Worm (Caenorhabditis elegans) whole organism, young adult: ENCODE data around the gene ZK546.19.
A peak's percentile ranks its signal among the peaks of the same experiment; 100 is the strongest.

Experiments used
- B0019.2 ChIP-seq: fragments of 200-800 bp; sonication (Bioruptor generic); conservative IDR thresholded peaks from 2 replicates; pipeline ENCODE4 v1.3.6; 2022; ENCODE audit warnings: missing genetic modification reagents, missing genetic modification characterization, missing compliant biosample characterization
- B0261.1 ChIP-seq: sonication (generic microtip); optimal IDR thresholded peaks from 2 replicates; lab custom pipeline; 2016; ENCODE audit warnings: mild to moderate bottlenecking, missing genetic modification characterization, moderate library complexity, missing compliant biosample characterization
- C06A6.2 ChIP-seq: fragments of 200-800 bp; sonication (Bioruptor generic); conservative IDR thresholded peaks from 2 replicates; pipeline ENCODE4 v1.3.6; 2022; ENCODE audit warnings: missing genetic modification characterization, missing compliant biosample characterization
- D2030.7 ChIP-seq: fragments of 200-800 bp; sonication (Bioruptor generic); IDR thresholded peaks from 2 replicates; pipeline ENCODE4 v1.3.6; 2022; ENCODE audit warnings: missing genetic modification reagents, missing genetic modification characterization, missing compliant biosample characterization
- F23B12.7 ChIP-seq: sonication (generic microtip); optimal IDR thresholded peaks from 2 replicates; lab custom pipeline; 2017; ENCODE audit warnings: missing genetic modification characterization, mild to moderate bottlenecking, missing compliant biosample characterization, antibody characterized with exemption, moderate library complexity; ENCODE audit not compliant: insufficient read depth
- F57A8.1 ChIP-seq: fragments of 200-800 bp; sonication (Bioruptor generic); optimal IDR thresholded peaks from 2 replicates; lab custom pipeline; 2018; ENCODE audit warnings: mild to moderate bottlenecking, missing genetic modification characterization, moderate library complexity, missing compliant biosample characterization
- F57C9.4 ChIP-seq: sonication (generic microtip); optimal IDR thresholded peaks from 2 replicates; lab custom pipeline; 2017; ENCODE audit warnings: mild to moderate bottlenecking, missing genetic modification characterization, missing compliant biosample characterization
- T26A5.8 ChIP-seq: sonication (generic microtip); optimal IDR thresholded peaks from 2 replicates; lab custom pipeline; 2016; ENCODE audit warnings: missing genetic modification characterization, missing compliant biosample characterization
- Y67H2A.10 ChIP-seq: fragments of 200-800 bp; sonication (Bioruptor generic); conservative IDR thresholded peaks from 2 replicates; pipeline ENCODE4 v1.3.6; 2022; ENCODE audit warnings: missing genetic modification reagents, missing genetic modification characterization, missing compliant biosample characterization
- ama-1 ChIP-seq, 3 experiments: fragments of 150-350 bp in 1 of 3; sonication (generic microtip) in 2 of 3; optimal IDR thresholded peaks; 2 replicates each; lab custom pipeline; 2014 to 2018; ENCODE audit warnings: missing biosample characterization in 2 of 3, missing genetic modification characterization in 2 of 3, missing genetic modification reagents in 2 of 3
- atf-7 ChIP-seq: sonication (generic microtip); optimal IDR thresholded peaks from 2 replicates; lab custom pipeline; 2017; ENCODE audit warnings: mild to moderate bottlenecking, missing genetic modification characterization, missing compliant biosample characterization
- attf-3 ChIP-seq: fragments of 200-800 bp; sonication (Bioruptor generic); conservative IDR thresholded peaks from 2 replicates; pipeline ENCODE4 v1.3.6; 2022; ENCODE audit warnings: missing genetic modification reagents, missing genetic modification characterization, missing compliant biosample characterization
- ccch-3 ChIP-seq: fragments of 200-800 bp; sonication (Bioruptor generic); optimal IDR thresholded peaks from 2 replicates; lab custom pipeline; 2018; ENCODE audit warnings: mild to moderate bottlenecking, missing genetic modification characterization, missing compliant biosample characterization
- cebp-2 ChIP-seq: fragments of 200-800 bp; sonication (Bioruptor generic); IDR thresholded peaks from 2 replicates; pipeline ENCODE4 v1.3.6; 2022; ENCODE audit warnings: missing genetic modification characterization, missing compliant biosample characterization
- ceh-40 ChIP-seq: fragments of 200-800 bp; sonication (Bioruptor generic); IDR thresholded peaks from 2 replicates; pipeline ENCODE4 v1.3.6; 2022; ENCODE audit warnings: missing genetic modification characterization, missing compliant biosample characterization
- ceh-58 ChIP-seq: fragments of 200-800 bp; sonication (Bioruptor generic); IDR thresholded peaks from 2 replicates; pipeline ENCODE4 v1.3.6; 2022; ENCODE audit warnings: missing genetic modification characterization, missing compliant biosample characterization
- ceh-79 ChIP-seq: sonication (generic microtip); optimal IDR thresholded peaks from 2 replicates; lab custom pipeline; 2017; ENCODE audit warnings: mild to moderate bottlenecking, missing genetic modification characterization, missing compliant biosample characterization
- efl-1 ChIP-seq: fragments of 150-350 bp; optimal IDR thresholded peaks from 2 replicates; lab custom pipeline; 2014; ENCODE audit warnings: missing biosample characterization, missing genetic modification reagents, missing genetic modification characterization
- egl-18 ChIP-seq: fragments of 200-800 bp; sonication (Bioruptor generic); IDR thresholded peaks from 2 replicates; pipeline ENCODE4 v1.3.6; 2022; ENCODE audit warnings: missing genetic modification reagents, missing genetic modification characterization, missing compliant biosample characterization
- ekl-4 ChIP-seq: fragments of 200-800 bp; sonication (Bioruptor generic); IDR thresholded peaks from 2 replicates; pipeline ENCODE4 v1.3.6; 2022; ENCODE audit warnings: missing genetic modification reagents, missing genetic modification characterization, missing compliant biosample characterization
- ets-4 ChIP-seq: fragments of 200-800 bp; sonication (Bioruptor generic); optimal IDR thresholded peaks from 2 replicates; lab custom pipeline; 2018; ENCODE audit warnings: mild to moderate bottlenecking, missing genetic modification characterization, missing compliant biosample characterization
- fkh-3 ChIP-seq: sonication (generic microtip); optimal IDR thresholded peaks from 2 replicates; lab custom pipeline; 2016; ENCODE audit warnings: mild to moderate bottlenecking, missing genetic modification characterization, missing compliant biosample characterization
- hlh-12 ChIP-seq: sonication (generic microtip); optimal IDR thresholded peaks from 2 replicates; lab custom pipeline; 2016; ENCODE audit warnings: missing genetic modification characterization, missing compliant biosample characterization
- let-526 ChIP-seq: fragments of 200-800 bp; sonication (Bioruptor generic); IDR thresholded peaks from 2 replicates; pipeline ENCODE4 v1.3.6; 2022; ENCODE audit warnings: missing genetic modification reagents, missing genetic modification characterization, missing compliant biosample characterization
- lin-54 ChIP-seq: fragments of 200-800 bp; sonication (Bioruptor generic); optimal IDR thresholded peaks from 2 replicates; lab custom pipeline; 2018; ENCODE audit warnings: mild to moderate bottlenecking, missing genetic modification characterization, missing compliant biosample characterization
- lir-1 ChIP-seq: fragments of 200-800 bp; sonication (Bioruptor generic); conservative IDR thresholded peaks from 2 replicates; pipeline ENCODE4 v1.3.6; 2022; ENCODE audit warnings: missing genetic modification reagents, missing genetic modification characterization, missing compliant biosample characterization
- madf-10 ChIP-seq: sonication (generic microtip); optimal IDR thresholded peaks from 2 replicates; lab custom pipeline; 2016; ENCODE audit warnings: mild to moderate bottlenecking, missing genetic modification characterization, missing compliant biosample characterization
- mcd-1 ChIP-seq: fragments of 200-800 bp; sonication (Bioruptor generic); IDR thresholded peaks from 2 replicates; pipeline ENCODE4 v1.3.6; 2022; ENCODE audit warnings: missing genetic modification reagents, missing genetic modification characterization, missing compliant biosample characterization
- mel-28 ChIP-seq: sonication (generic microtip); optimal IDR thresholded peaks from 2 replicates; lab custom pipeline; 2016; ENCODE audit warnings: borderline replicate concordance, mild to moderate bottlenecking, missing genetic modification characterization, missing compliant biosample characterization
- nfya-1 ChIP-seq: sonication (generic microtip); optimal IDR thresholded peaks from 2 replicates; lab custom pipeline; 2017; ENCODE audit warnings: antibody characterized with exemption, missing compliant biosample characterization, missing genetic modification characterization, borderline replicate concordance; ENCODE audit not compliant: insufficient read depth
- nhr-120 ChIP-seq: fragments of 200-800 bp; sonication (Bioruptor generic); IDR thresholded peaks from 2 replicates; pipeline ENCODE4 v1.3.6; 2022; ENCODE audit warnings: missing genetic modification characterization, missing compliant biosample characterization
- nhr-80 ChIP-seq: sonication (generic microtip); optimal IDR thresholded peaks from 2 replicates; lab custom pipeline; 2016; ENCODE audit warnings: missing genetic modification characterization, missing compliant biosample characterization
- rpc-1 ChIP-seq, 2 experiments: fragments of 150-350 bp in 1 of 2; sonication (generic microtip) in 1 of 2; optimal IDR thresholded peaks; 2 replicates each; lab custom pipeline; 2014 to 2018; ENCODE audit warnings: missing biosample characterization in 1 of 2, missing genetic modification characterization in 1 of 2, missing genetic modification reagents in 1 of 2, missing genotype in 1 of 2
- somi-1 ChIP-seq: fragments of 200-800 bp; sonication (Bioruptor generic); optimal IDR thresholded peaks from 2 replicates; lab custom pipeline; 2018; ENCODE audit warnings: mild to moderate bottlenecking, missing genetic modification characterization, missing compliant biosample characterization
- tbx-9 ChIP-seq: sonication (generic microtip); optimal IDR thresholded peaks from 2 replicates; lab custom pipeline; 2016; ENCODE audit warnings: borderline replicate concordance, missing genetic modification characterization, inconsistent platforms, missing compliant biosample characterization
- unc-130 ChIP-seq: sonication (generic microtip); optimal IDR thresholded peaks from 2 replicates; lab custom pipeline; 2016; ENCODE audit warnings: missing genetic modification reagents, missing genetic modification characterization, missing compliant biosample characterization
- xnd-1 ChIP-seq: sonication (generic microtip); optimal IDR thresholded peaks from 2 replicates; lab custom pipeline; 2016; ENCODE audit warnings: missing genotype, missing genetic modification reagents, missing genetic modification characterization, missing compliant biosample characterization
- zfh-2 ChIP-seq: fragments of 200-800 bp; sonication (Bioruptor generic); conservative IDR thresholded peaks from 2 replicates; pipeline ENCODE4 v1.3.6; 2022; ENCODE audit warnings: missing genetic modification reagents, missing genetic modification characterization, missing compliant biosample characterization
- ztf-3 ChIP-seq: fragments of 200-800 bp; sonication (Bioruptor generic); optimal IDR thresholded peaks from 2 replicates; lab custom pipeline; 2018; ENCODE audit warnings: mild to moderate bottlenecking, missing genetic modification characterization, missing compliant biosample characterization

The ZK546.19 gene

ce11 chrII:4966576-4966975, 25.1 kb downstream of the ZK546.19 start (continued):
- TF ChIP-seq fkh-3 (tag; lab: Kevin White, UChicago) = no peak
- TF ChIP-seq, all 124 proteins: peak for 0

- no peak for TF ChIP-seq rpc-1 (optimal IDR thresholded peaks at IDR 0.05; lab: Kevin White, UChicago)
- no peak for TF ChIP-seq rpc-1 (tag; optimal IDR thresholded peaks at IDR 0.05; lab: Kevin White, UChicago)
- TF ChIP-seq ekl-4 = no peak
- no peak for TF ChIP-seq nfya-1 (tag; lab: Kevin White, UChicago)
- no peak for TF ChIP-seq tbx-9 (tag; lab: Kevin White, UChicago)
- no peak for TF ChIP-seq T26A5.8 (tag; lab: Kevin White, UChicago)
- TF ChIP-seq nhr-80 = peak; percentile 81
These were observed 26.1 kb downstream of the ZK546.19 start for ce11 chrII:4967636-4968035.

- TF ChIP-seq Y67H2A.10 = no peak
- no peak for TF ChIP-seq let-526 (GFP tag; lab: Robert Waterston, UW)
- no peak for TF ChIP-seq T26A5.8 (tag; lab: Kevin White, UChicago)
- no peak for TF ChIP-seq ceh-79
- TF ChIP-seq atf-7 (tag; lab: Kevin White, UChicago) = no peak
- TF ChIP-seq cebp-2 (GFP tag; lab: Robert Waterston, UW) = no peak
- no peak for TF ChIP-seq C06A6.2
- no peak for TF ChIP-seq nhr-120
- no peak for TF ChIP-seq B0261.1 (tag; lab: Kevin White, UChicago)
- no peak for TF ChIP-seq ama-1 (optimal IDR thresholded peaks at IDR 0.05; lab: Kevin White, UChicago)
- no peak for TF ChIP-seq ama-1 (GFP tag; optimal IDR thresholded peaks at IDR 0.05; lab: Kevin White, UChicago)
- TF ChIP-seq egl-18 (GFP tag; lab: Robert Waterston, UW) = no peak
- TF ChIP-seq xnd-1 (tag; lab: Kevin White, UChicago) = no peak
- no peak for TF ChIP-seq ekl-4
- TF ChIP-seq efl-1 = no peak
- no peak for TF ChIP-seq ccch-3 (GFP tag; lab: Kevin White, UChicago)
- no peak for TF ChIP-seq ets-4
- TF ChIP-seq ztf-3 = no peak
- TF ChIP-seq nfya-1 (tag; lab: Kevin White, UChicago) = no peak
- no peak for TF ChIP-seq F57C9.4
- no peak for TF ChIP-seq mcd-1 (GFP tag; lab: Robert Waterston, UW)
These were observed 27.3 kb downstream of the ZK546.19 start, which contains the start of gene shc-2 for ce11 chrII:4968863-4969262. Gene shc-2, plus strand, starts transcription at chrII:4969163.

- TF ChIP-seq F57A8.1 (no peak), D2030.7 (GFP tag; lab: Robert Waterston, UW) (no peak), lin-54 (GFP tag; lab: Kevin White, UChicago) (no peak), mel-28 (tag; lab: Kevin White, UChicago) (no peak), madf-10 (tag; lab: Kevin White, UChicago) (no peak), ceh-40 (no peak), unc-130 (GFP tag; lab: Kevin White, UChicago) (no peak), somi-1 (no peak), ceh-58 (no peak), nfya-1 (tag; lab: Kevin White, UChicago) (no peak), attf-3 (GFP tag; lab: Robert Waterston, UW) (no peak), lir-1 (GFP tag; lab: Robert Waterston, UW) (no peak), B0019.2 (GFP tag; lab: Robert Waterston, UW) (no peak), F23B12.7 (tag; lab: Kevin White, UChicago) (no peak), zfh-2 (GFP tag; lab: Robert Waterston, UW) (no peak), hlh-12 (tag; lab: Kevin White, UChicago) (no peak)
These were observed 33.0 kb downstream of the ZK546.19 start for ce11 chrII:4974448-4974951.
